Fruit fly (Drosophila melanogaster): ENCODE results near the gene CG43799.

dm6 chr2L:7226587-7226986 is 947 bp upstream of the CG43799 start:
- TF ChIP-seq CG8478 (optimal IDR thresholded peaks at IDR 0.05), result no peak
- TF ChIP-seq CTCF (optimal IDR thresholded peaks at IDR 0.05), result no peak

Measured in S2 (cell line).